Worm (Caenorhabditis elegans) whole organism, L2 larva: ENCODE measurements around the gene cul-1.

Experiments used
- C34F6.9 ChIP-seq: fragments of 150-350 bp; optimal IDR thresholded peaks from 2 replicates; lab custom pipeline; 2014; ENCODE audit warnings: missing biosample characterization, missing genetic modification characterization
- F13H6.1 ChIP-seq: sonication (generic microtip); optimal IDR thresholded peaks from 2 replicates; lab custom pipeline; 2016; ENCODE audit warnings: missing genetic modification characterization, missing compliant biosample characterization
- R02D3.7 ChIP-seq: fragments of 150-350 bp; optimal IDR thresholded peaks from 2 replicates; lab custom pipeline; 2014; ENCODE audit warnings: missing biosample characterization, missing genetic modification characterization
- Y55F3AM.14 ChIP-seq: fragments of 200-800 bp; sonication (Bioruptor generic); optimal IDR thresholded peaks from 2 replicates; lab custom pipeline; 2018; ENCODE audit warnings: mild to moderate bottlenecking, missing genetic modification characterization, missing compliant biosample characterization
- alr-1 ChIP-seq: fragments of 150-350 bp; optimal IDR thresholded peaks from 2 replicates; lab custom pipeline; 2014; ENCODE audit warnings: missing biosample characterization, missing genetic modification characterization
- aly-2 ChIP-seq: fragments of 150-350 bp; optimal IDR thresholded peaks from 2 replicates; lab custom pipeline; 2014; ENCODE audit warnings: missing biosample characterization, missing genetic modification characterization
- ama-1 ChIP-seq: fragments of 150-350 bp; optimal IDR thresholded peaks from 2 replicates; lab custom pipeline; 2018; ENCODE audit warnings: inconsistent platforms
- blmp-1 ChIP-seq: sonication (generic microtip); optimal IDR thresholded peaks from 2 replicates; lab custom pipeline; 2017; ENCODE audit warnings: missing genetic modification characterization, mild to moderate bottlenecking, missing compliant biosample characterization, antibody characterized with exemption, moderate library complexity; ENCODE audit not compliant: insufficient read depth
- ceh-16 ChIP-seq: fragments of 150-350 bp; optimal IDR thresholded peaks from 2 replicates; lab custom pipeline; 2014; ENCODE audit warnings: missing biosample characterization, missing genetic modification characterization
- ceh-82 ChIP-seq: fragments of 150-350 bp; optimal IDR thresholded peaks from 2 replicates; lab custom pipeline; 2014; ENCODE audit warnings: missing biosample characterization, missing genetic modification characterization
- crh-2 ChIP-seq: sonication (generic microtip); optimal IDR thresholded peaks from 2 replicates; lab custom pipeline; 2017; ENCODE audit warnings: missing biosample characterization, missing genetic modification characterization
- dmd-4 ChIP-seq: sonication (generic microtip); optimal IDR thresholded peaks from 2 replicates; lab custom pipeline; 2017; ENCODE audit warnings: missing biosample characterization, missing genetic modification characterization
- egl-27 ChIP-seq: sonication (generic microtip); optimal IDR thresholded peaks from 3 replicates; lab custom pipeline; 2017; ENCODE audit warnings: missing biosample characterization, missing genetic modification reagents, missing genetic modification characterization
- elt-3 ChIP-seq: sonication (generic microtip); optimal IDR thresholded peaks from 2 replicates; lab custom pipeline; 2017; ENCODE audit warnings: missing biosample characterization, missing genetic modification characterization
- fos-1 ChIP-seq: fragments of 150-350 bp; optimal IDR thresholded peaks from 2 replicates; lab custom pipeline; 2014; ENCODE audit warnings: missing biosample characterization, missing genetic modification characterization
- gmeb-1 ChIP-seq: fragments of 150-350 bp; optimal IDR thresholded peaks from 2 replicates; lab custom pipeline; 2014; ENCODE audit warnings: missing biosample characterization, missing genetic modification characterization
- lin-11 ChIP-seq: fragments of 150-350 bp; sonication (generic microtip); optimal IDR thresholded peaks from 2 replicates; lab custom pipeline; 2014; ENCODE audit warnings: missing biosample characterization, missing genetic modification characterization, inconsistent platforms, mixed read lengths
- lin-13 ChIP-seq: fragments of 150-350 bp; optimal IDR thresholded peaks from 2 replicates; lab custom pipeline; 2014; ENCODE audit warnings: missing biosample characterization, missing genetic modification reagents, missing genetic modification characterization
- lin-39 ChIP-seq: fragments of 150-350 bp; optimal IDR thresholded peaks from 2 replicates; lab custom pipeline; 2014; ENCODE audit warnings: missing biosample characterization, missing genetic modification reagents, missing genetic modification characterization
- lsy-2 ChIP-seq, 2 experiments: fragments of 150-350 bp in 1 of 2; sonication (generic microtip) in 1 of 2; optimal IDR thresholded peaks; 2 replicates each; lab custom pipeline; 2014 to 2017; ENCODE audit warnings: missing biosample characterization in 2 of 2, missing genetic modification characterization in 2 of 2
- mab-5 ChIP-seq: fragments of 150-350 bp; optimal IDR thresholded peaks from 2 replicates; lab custom pipeline; 2014; ENCODE audit warnings: missing biosample characterization, missing genetic modification characterization
- mbf-1 ChIP-seq: sonication (generic microtip); optimal IDR thresholded peaks from 2 replicates; lab custom pipeline; 2017; ENCODE audit warnings: missing biosample characterization, missing genetic modification characterization
- mdl-1 ChIP-seq, 2 experiments: fragments of 150-350 bp in 1 of 2; sonication (generic microtip) in 1 of 2; optimal IDR thresholded peaks; 2 replicates each; lab custom pipeline; 2017; ENCODE audit warnings: missing biosample characterization in 2 of 2, missing genetic modification characterization in 2 of 2
- nhr-10 ChIP-seq: sonication (generic microtip); optimal IDR thresholded peaks from 2 replicates; lab custom pipeline; 2017; ENCODE audit warnings: missing biosample characterization, missing genetic modification characterization
- nhr-11 ChIP-seq: fragments of 150-350 bp; optimal IDR thresholded peaks from 2 replicates; lab custom pipeline; 2014; ENCODE audit warnings: missing biosample characterization, missing genetic modification characterization
- nhr-12 ChIP-seq: fragments of 150-350 bp; optimal IDR thresholded peaks from 2 replicates; lab custom pipeline; 2014; ENCODE audit warnings: missing biosample characterization, missing genetic modification characterization
- nhr-129 ChIP-seq: fragments of 150-350 bp; optimal IDR thresholded peaks from 2 replicates; lab custom pipeline; 2014; ENCODE audit warnings: missing biosample characterization, missing genetic modification characterization
- nhr-21 ChIP-seq: fragments of 150-350 bp; optimal IDR thresholded peaks from 2 replicates; lab custom pipeline; 2014; ENCODE audit warnings: missing biosample characterization, missing genetic modification characterization
- nhr-23 ChIP-seq: fragments of 150-350 bp; optimal IDR thresholded peaks from 2 replicates; lab custom pipeline; 2014; ENCODE audit warnings: missing biosample characterization, missing genetic modification reagents, missing genetic modification characterization
- nhr-237 ChIP-seq: fragments of 150-350 bp; optimal IDR thresholded peaks from 2 replicates; lab custom pipeline; 2014; ENCODE audit warnings: missing biosample characterization, missing genetic modification characterization
- nhr-25 ChIP-seq: fragments of 150-350 bp; sonication (generic microtip); optimal IDR thresholded peaks from 3 replicates; lab custom pipeline; 2014; ENCODE audit warnings: missing biosample characterization, missing genetic modification characterization
- nhr-77 ChIP-seq: fragments of 150-350 bp; optimal IDR thresholded peaks from 2 replicates; lab custom pipeline; 2014; ENCODE audit warnings: missing biosample characterization, missing genetic modification characterization
- peb-1 ChIP-seq: fragments of 150-350 bp; optimal IDR thresholded peaks from 2 replicates; lab custom pipeline; 2014; ENCODE audit warnings: missing biosample characterization, missing genetic modification characterization
- sem-4 ChIP-seq: fragments of 150-350 bp; optimal IDR thresholded peaks from 2 replicates; lab custom pipeline; 2014; ENCODE audit warnings: missing biosample characterization, missing genetic modification reagents, missing genetic modification characterization
- skn-1 ChIP-seq: sonication (generic microtip); optimal IDR thresholded peaks from 2 replicates; lab custom pipeline; 2017; ENCODE audit warnings: missing biosample characterization, missing genetic modification characterization
- sma-3 ChIP-seq: sonication (generic microtip); optimal IDR thresholded peaks from 2 replicates; lab custom pipeline; 2016; ENCODE audit warnings: missing genetic modification reagents, missing genetic modification characterization, missing compliant biosample characterization
- unc-55 ChIP-seq: fragments of 150-350 bp; sonication (generic microtip); optimal IDR thresholded peaks from 3 replicates; lab custom pipeline; 2014; ENCODE audit warnings: missing biosample characterization, missing genetic modification reagents, missing genetic modification characterization
- unc-62 ChIP-seq: fragments of 150-350 bp; optimal IDR thresholded peaks from 2 replicates; lab custom pipeline; 2014; ENCODE audit warnings: missing biosample characterization, missing genetic modification reagents, missing genetic modification characterization
- zag-1 ChIP-seq: fragments of 150-350 bp; optimal IDR thresholded peaks from 2 replicates; lab custom pipeline; 2014; ENCODE audit warnings: missing biosample characterization, missing genetic modification characterization
- ztf-11 ChIP-seq: sonication (generic microtip); optimal IDR thresholded peaks from 2 replicates; lab custom pipeline; 2017; ENCODE audit warnings: missing biosample characterization, missing genetic modification characterization
- ztf-4 ChIP-seq: fragments of 150-350 bp; optimal IDR thresholded peaks from 2 replicates; lab custom pipeline; 2014; ENCODE audit warnings: missing biosample characterization, missing genetic modification characterization

cul-1 gene

DNA sequence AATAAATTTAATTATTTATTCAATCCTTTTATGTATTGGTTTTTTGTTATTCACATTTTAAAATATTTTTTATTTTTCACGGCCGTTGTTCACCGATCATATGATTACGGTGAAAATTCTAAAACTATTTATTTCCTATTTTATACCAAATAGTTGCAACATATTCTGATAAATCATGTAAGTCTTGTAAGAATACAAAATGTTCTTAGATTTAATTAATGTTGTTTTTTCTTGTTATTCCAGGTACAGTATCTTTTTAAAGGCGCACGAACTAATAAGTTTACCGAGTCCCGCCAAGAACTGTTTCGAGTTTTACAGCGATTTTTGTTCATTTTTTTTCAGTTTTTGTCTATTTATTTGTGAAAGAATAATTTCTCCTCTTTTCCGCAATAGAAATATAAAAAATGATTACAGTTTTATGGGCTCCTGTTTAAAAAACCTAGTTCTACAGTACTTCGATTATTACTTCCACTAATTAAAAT, 1.4 kb upstream of the cul-1 start, which contains the start of gene D2045.5:
TSS of gene D2045.5 (minus strand) at position 51 of the 482 bp plus-strand sequence.
- TF ChIP-seq nhr-10 (tag; lab: Kevin White, UChicago), result no peak
- TF ChIP-seq nhr-23, result no peak
- TF ChIP-seq lin-11 (tag; lab: Kevin White, UChicago), result no peak
- no peak for TF ChIP-seq egl-27
- TF ChIP-seq crh-2 (tag; lab: Kevin White, UChicago), result no peak
- TF ChIP-seq gmeb-1 (tag; lab: Kevin White, UChicago), result no peak
- no peak for TF ChIP-seq skn-1 (tag; lab: Kevin White, UChicago)
- no peak for TF ChIP-seq ztf-11 (tag; lab: Kevin White, UChicago)
- TF ChIP-seq sma-3 (GFP tag; lab: Kevin White, UChicago), result no peak

ce11 chrIII:10474945-10475344, 3.9 kb downstream of the cul-1 start, which contains the start of gene D2045.9:
D2045.9 (plus strand) TSS chrIII:10475245.
- TF ChIP-seq mbf-1 (tag; lab: Kevin White, UChicago), result no peak
- TF ChIP-seq Y55F3AM.14 (GFP tag; lab: Kevin White, UChicago), result no peak
- no peak for TF ChIP-seq lin-39 (tag; lab: Kevin White, UChicago)
- TF ChIP-seq lin-11 (tag; lab: Kevin White, UChicago), result no peak
- TF ChIP-seq dmd-4 (tag; lab: Kevin White, UChicago), result no peak
- no peak for TF ChIP-seq nhr-129 (tag; lab: Kevin White, UChicago)
- TF ChIP-seq ama-1 (lab: Kevin White, UChicago), result no peak
- no peak for TF ChIP-seq nhr-10 (tag; lab: Kevin White, UChicago)
- TF ChIP-seq unc-55 (GFP tag; lab: Kevin White, UChicago), result no peak
- no peak for TF ChIP-seq F13H6.1 (tag; lab: Kevin White, UChicago)
- TF ChIP-seq sma-3 (GFP tag; lab: Kevin White, UChicago), result no peak
- TF ChIP-seq nhr-25 (tag; lab: Kevin White, UChicago), result no peak
- TF ChIP-seq blmp-1 (tag; lab: Kevin White, UChicago), result no peak
- no peak for TF ChIP-seq egl-27
- no peak for TF ChIP-seq lin-13 (GFP tag; lab: Kevin White, UChicago)
- TF ChIP-seq nhr-11 (tag; lab: Kevin White, UChicago), result no peak
- no peak for TF ChIP-seq R02D3.7 (tag; lab: Kevin White, UChicago)
- TF ChIP-seq fos-1 (tag; lab: Kevin White, UChicago), result no peak
- TF ChIP-seq zag-1, result no peak

ce11 chrIII:10479180-10479579, 8.1 kb downstream of the cul-1 start, which contains the start of gene D2045.7:
D2045.7 (plus strand) TSS chrIII:10479480.
- TF ChIP-seq nhr-237, result no peak
- TF ChIP-seq aly-2 (tag; lab: Kevin White, UChicago), result no peak

DNA sequence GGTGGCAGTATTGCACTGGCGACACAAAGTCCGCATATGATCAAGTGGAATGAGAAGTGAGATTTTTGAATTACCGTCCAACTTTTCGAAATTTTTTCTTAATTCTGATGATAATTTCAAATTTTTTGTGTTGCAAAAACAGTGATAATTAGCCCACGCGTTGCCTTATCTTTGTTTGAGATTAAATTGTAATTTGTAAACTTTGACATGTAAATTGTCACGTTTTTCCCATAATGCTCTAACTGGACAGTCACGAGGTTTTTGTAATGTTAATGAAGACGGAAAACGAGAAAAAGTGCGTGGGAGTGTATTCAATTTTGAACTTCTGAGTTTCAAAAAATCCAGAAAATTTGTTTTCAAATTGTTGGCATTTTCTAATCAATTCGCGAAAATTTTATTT, 10.5 kb downstream of the cul-1 start:
- peak; percentile 63 for TF ChIP-seq skn-1 (tag; lab: Kevin White, UChicago)
- no peak for TF ChIP-seq ama-1 (lab: Kevin White, UChicago)

DNA sequence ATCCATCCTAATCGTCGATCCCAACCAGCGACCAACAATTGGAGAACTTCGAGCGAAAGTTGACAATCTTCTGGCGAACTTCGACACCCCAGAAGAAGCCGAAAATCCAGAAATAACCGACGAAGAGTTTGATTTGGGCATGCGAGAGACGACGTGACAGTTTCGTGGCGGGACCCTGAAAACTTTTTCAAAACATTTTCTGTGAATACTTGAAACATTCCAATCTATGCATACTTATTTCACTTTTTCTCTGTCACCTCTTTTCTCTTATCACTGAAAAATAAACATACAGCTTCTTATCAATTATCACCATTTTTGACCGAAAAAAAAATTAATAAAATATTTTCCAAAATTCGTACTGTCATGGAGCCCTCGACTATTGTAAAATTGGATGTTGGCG, 11.0 kb downstream of the cul-1 start, which contains the start of gene D2045.8:
TSS of gene D2045.8 (plus strand) at position 301 of the 400 bp plus-strand sequence.
- TF ChIP-seq skn-1 (tag; lab: Kevin White, UChicago) (peak; percentile 36), sem-4 (tag; lab: Kevin White, UChicago) (no peak)

DNA sequence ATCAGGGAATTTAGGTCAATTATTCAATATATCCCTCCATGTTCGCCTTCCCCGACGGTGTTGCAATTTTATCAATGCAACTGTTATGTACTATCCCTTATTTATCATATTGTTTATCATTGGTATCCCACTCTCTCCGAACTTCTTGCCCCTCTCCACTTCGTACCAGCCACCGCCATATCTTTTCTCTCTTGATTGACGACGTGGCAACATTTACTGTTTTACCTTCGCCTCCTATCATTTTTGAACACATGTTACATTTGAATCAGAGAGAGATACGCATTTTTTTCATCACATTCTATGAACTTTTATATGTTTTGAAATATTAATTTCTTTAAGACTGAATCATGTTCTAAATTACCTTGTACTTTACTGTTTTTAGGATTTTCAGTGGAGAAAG, 15.4 kb downstream of the cul-1 start:
- TF ChIP-seq lsy-2 (tag; optimal IDR thresholded peaks at IDR 0.05; lab: Kevin White, UChicago), result no peak
- peak; percentile 35 for TF ChIP-seq nhr-21
- peak; percentile 57 for TF ChIP-seq crh-2 (tag; lab: Kevin White, UChicago)
- TF ChIP-seq sma-3 (GFP tag; lab: Kevin White, UChicago), result peak; percentile 56
- TF ChIP-seq peb-1 (tag; lab: Kevin White, UChicago), result no peak

- TF ChIP-seq mdl-1 (tag; optimal IDR thresholded peaks at IDR 0.05; lab: Kevin White, UChicago) (no peak), C34F6.9 (tag; lab: Kevin White, UChicago) (no peak), ceh-82 (no peak), mab-5 (no peak), unc-55 (GFP tag; lab: Kevin White, UChicago) (no peak), nhr-12 (tag; lab: Kevin White, UChicago) (no peak), Y55F3AM.14 (GFP tag; lab: Kevin White, UChicago) (no peak), unc-62 (GFP tag; lab: Kevin White, UChicago) (no peak), nhr-23 (no peak), ztf-4 (tag; lab: Kevin White, UChicago) (no peak), crh-2 (tag; lab: Kevin White, UChicago) (no peak), elt-3 (no peak), skn-1 (tag; lab: Kevin White, UChicago) (no peak), alr-1 (tag; lab: Kevin White, UChicago) (no peak), nhr-77 (tag; lab: Kevin White, UChicago) (no peak), aly-2 (tag; lab: Kevin White, UChicago) (no peak), ceh-16 (tag; lab: Kevin White, UChicago) (no peak)
These were observed 17.0 kb downstream of the cul-1 start, which contains the start of gene ptr-25 for ce11 chrIII:10488052-10488451. ptr-25 (plus strand) TSS chrIII:10488124.
